Worm (Caenorhabditis elegans) whole organism, L4 larva: ENCODE data around the gene Y54E2A.10.
"Not testable (repeated sequence)": the region's sequence is repeated elsewhere in the genome, so short reads cannot be mapped to it uniquely, and the experiment has no call there.

Source experiments
- D1046.2 ChIP-seq: fragments of 200-800 bp; sonication (Bioruptor generic); IDR thresholded peaks from 2 replicates; pipeline ENCODE4 v1.3.6; 2022; ENCODE audit warnings: missing genetic modification characterization, missing compliant biosample characterization
- F10B5.3 ChIP-seq: sonication (generic microtip); optimal IDR thresholded peaks from 2 replicates; lab custom pipeline; 2016; ENCODE audit warnings: mild to moderate bottlenecking, missing genetic modification characterization, missing compliant biosample characterization
- F26F4.8 ChIP-seq: fragments of 200-800 bp; sonication (Bioruptor generic); conservative IDR thresholded peaks from 2 replicates; pipeline ENCODE4 v1.3.6; 2022; ENCODE audit warnings: missing genetic modification characterization, missing compliant biosample characterization
- T26A8.4 ChIP-seq: fragments of 200-800 bp; sonication (Bioruptor generic); IDR thresholded peaks from 2 replicates; pipeline ENCODE4 v1.3.6; 2022; ENCODE audit warnings: missing genetic modification characterization, missing compliant biosample characterization
- Y48G9A.11 ChIP-seq: fragments of 200-800 bp; sonication (Bioruptor generic); IDR thresholded peaks from 2 replicates; pipeline ENCODE4 v1.3.6; 2022; ENCODE audit warnings: missing genetic modification reagents, missing genetic modification characterization, missing compliant biosample characterization
- Y75B8A.6 ChIP-seq: fragments of 200-800 bp; sonication (Bioruptor generic); IDR thresholded peaks from 2 replicates; pipeline ENCODE4 v1.3.6; 2022; ENCODE audit warnings: missing genetic modification reagents, missing genetic modification characterization, missing compliant biosample characterization
- ZK546.5 ChIP-seq, 2 experiments: sonication (generic microtip); optimal IDR thresholded peaks; 2 replicates each; lab custom pipeline; 2017; ENCODE audit warnings: missing biosample characterization in 2 of 2, missing genetic modification characterization in 2 of 2
- aly-2 ChIP-seq: sonication (generic microtip); optimal IDR thresholded peaks from 2 replicates; lab custom pipeline; 2018; ENCODE audit warnings: missing biosample characterization, missing genetic modification characterization
- arid-1 ChIP-seq: fragments of 200-800 bp; sonication (Bioruptor generic); conservative IDR thresholded peaks from 2 replicates; pipeline ENCODE4 v1.3.6; 2022; ENCODE audit warnings: missing genetic modification reagents, missing genetic modification characterization, missing compliant biosample characterization
- ceh-20 ChIP-seq: fragments of 200-800 bp; sonication (Bioruptor generic); IDR thresholded peaks from 2 replicates; pipeline ENCODE4 v1.3.6; 2022; ENCODE audit warnings: missing genetic modification reagents, missing genetic modification characterization, missing compliant biosample characterization
- ceh-32 ChIP-seq: sonication (generic microtip); optimal IDR thresholded peaks from 2 replicates; lab custom pipeline; 2016; ENCODE audit warnings: mild to moderate bottlenecking, missing genetic modification characterization, missing compliant biosample characterization; ENCODE audit not compliant: poor library complexity
- ctbp-1 ChIP-seq: fragments of 200-800 bp; sonication (Bioruptor generic); IDR thresholded peaks from 2 replicates; pipeline ENCODE4 v1.3.6; 2022; ENCODE audit warnings: missing genetic modification reagents, missing genetic modification characterization, missing compliant biosample characterization
- daf-16 ChIP-seq, 3 experiments: sonication (generic microtip); optimal IDR thresholded peaks; 2 replicates each; lab custom pipeline; 2016 to 2017; ENCODE audit warnings: missing genetic modification characterization in 3 of 3, missing genetic modification reagents in 3 of 3, mild to moderate bottlenecking in 2 of 3, missing compliant biosample characterization in 2 of 3, missing biosample characterization in 1 of 3, moderate library complexity in 1 of 3
- dmd-6 ChIP-seq: fragments of 200-800 bp; sonication (Bioruptor generic); IDR thresholded peaks from 2 replicates; pipeline ENCODE4 v1.3.6; 2022; ENCODE audit warnings: missing genetic modification reagents, missing genetic modification characterization, missing compliant biosample characterization
- dmd-8 ChIP-seq: fragments of 200-800 bp; sonication (Bioruptor generic); IDR thresholded peaks from 2 replicates; pipeline ENCODE4 v1.3.6; 2022; ENCODE audit warnings: missing genetic modification characterization, missing compliant biosample characterization
- egl-27 ChIP-seq: sonication (generic microtip); optimal IDR thresholded peaks from 3 replicates; lab custom pipeline; 2017; ENCODE audit warnings: missing biosample characterization, missing genetic modification reagents, missing genetic modification characterization
- egl-43 ChIP-seq: fragments of 200-800 bp; sonication (Bioruptor generic); IDR thresholded peaks from 2 replicates; pipeline ENCODE4 v1.3.6; 2022; ENCODE audit warnings: missing genetic modification reagents, missing genetic modification characterization, missing compliant biosample characterization
- gei-8 ChIP-seq: fragments of 200-800 bp; sonication (Bioruptor generic); optimal IDR thresholded peaks from 2 replicates; lab custom pipeline; 2018; ENCODE audit warnings: mild to moderate bottlenecking, missing genetic modification characterization, missing compliant biosample characterization
- hlh-30 ChIP-seq: sonication (generic microtip); optimal IDR thresholded peaks from 2 replicates; lab custom pipeline; 2017; ENCODE audit warnings: antibody characterized with exemption, mild to moderate bottlenecking, missing genetic modification characterization, missing compliant biosample characterization; ENCODE audit not compliant: insufficient read depth
- hmg-1.1 ChIP-seq: fragments of 200-800 bp; sonication (Bioruptor generic); IDR thresholded peaks from 2 replicates; pipeline ENCODE4 v1.3.6; 2022; ENCODE audit warnings: missing genetic modification reagents, missing genetic modification characterization, missing compliant biosample characterization
- jun-1 ChIP-seq: fragments of 150-350 bp; optimal IDR thresholded peaks from 2 replicates; lab custom pipeline; 2014; ENCODE audit warnings: missing biosample characterization, missing genetic modification reagents, missing genetic modification characterization
- lim-7 ChIP-seq: fragments of 200-800 bp; sonication (Bioruptor generic); IDR thresholded peaks from 2 replicates; pipeline ENCODE4 v1.3.6; 2022; ENCODE audit warnings: missing genetic modification characterization, missing compliant biosample characterization
- lin-13 ChIP-seq: fragments of 150-350 bp; optimal IDR thresholded peaks from 2 replicates; lab custom pipeline; 2014; ENCODE audit warnings: missing biosample characterization, missing genetic modification reagents, missing genetic modification characterization
- lin-38 ChIP-seq: fragments of 200-800 bp; sonication (Bioruptor generic); IDR thresholded peaks from 2 replicates; pipeline ENCODE4 v1.3.6; 2022; ENCODE audit warnings: missing genetic modification reagents, missing genetic modification characterization, missing compliant biosample characterization
- lin-39 ChIP-seq: fragments of 150-350 bp; optimal IDR thresholded peaks from 2 replicates; lab custom pipeline; 2014; ENCODE audit warnings: missing biosample characterization, missing genetic modification reagents, missing genetic modification characterization
- madf-5 ChIP-seq, 2 experiments: fragments of 200-800 bp; sonication (Bioruptor generic); IDR thresholded peaks; 2 replicates each; pipeline ENCODE4 v1.3.6; 2022; ENCODE audit warnings: missing compliant biosample characterization in 2 of 2, missing genetic modification characterization in 2 of 2
- madf-9 ChIP-seq: fragments of 200-800 bp; sonication (Bioruptor generic); conservative IDR thresholded peaks from 2 replicates; pipeline ENCODE4 v1.3.6; 2022; ENCODE audit warnings: missing genetic modification reagents, missing genetic modification characterization, missing compliant biosample characterization
- mdl-1 ChIP-seq, 2 experiments: fragments of 150-350 bp in 1 of 2; sonication (generic microtip) in 1 of 2; optimal IDR thresholded peaks; 2 replicates each; lab custom pipeline; 2014 to 2017; ENCODE audit warnings: missing biosample characterization in 2 of 2, missing genetic modification characterization in 2 of 2
- mdt-29 ChIP-seq: fragments of 200-800 bp; sonication (Bioruptor generic); IDR thresholded peaks from 2 replicates; pipeline ENCODE4 v1.3.6; 2022; ENCODE audit warnings: missing genetic modification reagents, missing genetic modification characterization, missing compliant biosample characterization
- mes-2 ChIP-seq: sonication (generic microtip); optimal IDR thresholded peaks from 2 replicates; lab custom pipeline; 2016; ENCODE audit warnings: missing genotype, mild to moderate bottlenecking, missing genetic modification characterization, missing compliant biosample characterization; ENCODE audit not compliant: poor library complexity, severe bottlenecking
- nhr-11 ChIP-seq: fragments of 150-350 bp; optimal IDR thresholded peaks from 2 replicates; lab custom pipeline; 2014; ENCODE audit warnings: missing biosample characterization, missing genetic modification characterization
- nhr-25 ChIP-seq: sonication (generic microtip); optimal IDR thresholded peaks from 2 replicates; lab custom pipeline; 2017; ENCODE audit warnings: missing genetic modification characterization, mild to moderate bottlenecking, missing compliant biosample characterization, antibody characterized with exemption, moderate library complexity, borderline replicate concordance; ENCODE audit not compliant: insufficient read depth
- nhr-6 ChIP-seq: fragments of 150-350 bp; optimal IDR thresholded peaks from 2 replicates; lab custom pipeline; 2014; ENCODE audit warnings: missing biosample characterization, missing genetic modification characterization
- nhr-76 ChIP-seq: fragments of 150-350 bp; optimal IDR thresholded peaks from 2 replicates; lab custom pipeline; 2014; ENCODE audit warnings: missing biosample characterization, missing genetic modification characterization
- nhr-77 ChIP-seq: fragments of 150-350 bp; optimal IDR thresholded peaks from 2 replicates; lab custom pipeline; 2014; ENCODE audit warnings: missing biosample characterization, missing genetic modification characterization
- pha-4 ChIP-seq, 2 experiments: fragments of 150-350 bp in 1 of 2; fragments of 200-800 bp in 1 of 2; sonication (Bioruptor generic) in 1 of 2; IDR thresholded peaks in 1 of 2; optimal IDR thresholded peaks in 1 of 2; 2 replicates each; pipeline versions ENCODE4 v1.3.6 to Lab custom; 2014 to 2022; ENCODE audit warnings: missing genetic modification characterization in 2 of 2, missing genetic modification reagents in 2 of 2, missing biosample characterization in 1 of 2, missing compliant biosample characterization in 1 of 2
- php-3 ChIP-seq: fragments of 200-800 bp; sonication (Bioruptor generic); IDR thresholded peaks from 2 replicates; pipeline ENCODE4 v1.3.6; 2022; ENCODE audit warnings: missing genetic modification reagents, missing genetic modification characterization, missing compliant biosample characterization
- sdz-12 ChIP-seq: fragments of 200-800 bp; sonication (Bioruptor generic); optimal IDR thresholded peaks from 2 replicates; lab custom pipeline; 2018; ENCODE audit warnings: mild to moderate bottlenecking, missing genetic modification characterization, missing compliant biosample characterization
- unc-130 ChIP-seq: sonication (generic microtip); optimal IDR thresholded peaks from 2 replicates; lab custom pipeline; 2016; ENCODE audit warnings: missing genetic modification reagents, missing genetic modification characterization, missing compliant biosample characterization
- unc-39 ChIP-seq: sonication (generic microtip); optimal IDR thresholded peaks from 2 replicates; lab custom pipeline; 2017; ENCODE audit warnings: missing biosample characterization, missing genetic modification characterization
- vab-7 ChIP-seq: fragments of 200-800 bp; sonication (Bioruptor generic); IDR thresholded peaks from 2 replicates; pipeline ENCODE4 v1.3.6; 2022; ENCODE audit warnings: missing genetic modification reagents, missing genetic modification characterization, missing compliant biosample characterization
- zip-11 ChIP-seq: fragments of 200-800 bp; sonication (Bioruptor generic); IDR thresholded peaks from 2 replicates; pipeline ENCODE4 v1.3.6; 2022; ENCODE audit warnings: missing genetic modification characterization, missing compliant biosample characterization

Y54E2A.10 gene

DNA sequence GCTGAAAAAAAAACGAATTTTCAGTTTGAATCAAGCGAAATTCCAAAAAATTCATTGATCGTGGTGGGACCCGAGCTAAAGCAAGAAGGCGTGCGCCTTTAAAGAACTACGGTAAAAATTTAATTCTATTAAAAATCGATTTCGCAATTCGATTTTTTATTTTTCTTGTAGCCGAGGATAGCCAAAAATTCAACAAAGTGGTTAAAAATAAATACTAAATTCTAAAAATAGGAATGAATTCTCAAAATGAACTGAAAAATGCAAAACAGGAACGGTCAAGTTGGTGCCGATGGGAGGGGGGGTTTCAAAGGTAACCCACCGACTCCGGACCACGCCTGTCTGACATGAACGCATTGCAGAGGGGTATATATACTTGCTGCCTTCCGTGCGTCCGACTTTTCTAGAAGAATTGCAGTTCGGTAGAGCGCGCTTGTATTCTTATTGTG is 10.3 kb downstream of the Y54E2A.10 start (continued):
- peak in 1 of 2 experiments; percentile 33 for TF ChIP-seq daf-16 (GFP tag; optimal IDR thresholded peaks at IDR 0.05; lab: Kevin White, UChicago)
- TF ChIP-seq daf-16 (tag; optimal IDR thresholded peaks at IDR 0.05; lab: Kevin White, UChicago): peak; percentile 28
- no peak for TF ChIP-seq ZK546.5 (tag; optimal IDR thresholded peaks at IDR 0.05; lab: Kevin White, UChicago)
- TF ChIP-seq nhr-76 (tag; lab: Kevin White, UChicago): no peak
- TF ChIP-seq lim-7 (GFP tag; lab: Robert Waterston, UW): peak; percentile 59; the same call in 1 of the 2 replicates
- TF ChIP-seq D1046.2: no peak
- no peak for TF ChIP-seq unc-130 (GFP tag; lab: Kevin White, UChicago)
- peak; percentile 53; the same call in 1 of the 2 replicates for TF ChIP-seq Y48G9A.11
- TF ChIP-seq mdl-1 (tag; optimal IDR thresholded peaks at IDR 0.05; lab: Kevin White, UChicago): no peak
- TF ChIP-seq lin-39 (tag; lab: Kevin White, UChicago): no peak
- TF ChIP-seq nhr-25: no peak
- TF ChIP-seq nhr-11 (tag; lab: Kevin White, UChicago): no peak
- TF ChIP-seq madf-5 (GFP tag; IDR thresholded peaks at IDR 0.05; lab: Robert Waterston, UW): no peak
- TF ChIP-seq pha-4 (GFP tag; IDR thresholded peaks at IDR 0.05; lab: Robert Waterston, UW): peak; percentile 40; the same call in 1 of the 2 replicates
- TF ChIP-seq pha-4 (tag; optimal IDR thresholded peaks at IDR 0.05; lab: Kevin White, UChicago): no peak
- TF ChIP-seq egl-27 (tag; lab: Kevin White, UChicago): no peak
- TF ChIP-seq unc-39: no peak
- TF ChIP-seq F10B5.3: peak; percentile 21
- no peak for TF ChIP-seq zip-11
- peak; percentile 86 for TF ChIP-seq T26A8.4
- TF ChIP-seq jun-1 (tag; lab: Kevin White, UChicago): no peak
- TF ChIP-seq madf-9 (GFP tag; lab: Robert Waterston, UW): 0 out of 2 replicates have a peak, but pooled peaks have one; percentile 63
- no peak for TF ChIP-seq ctbp-1 (GFP tag; lab: Robert Waterston, UW)
- TF ChIP-seq nhr-6 (tag; lab: Kevin White, UChicago): no peak
- TF ChIP-seq vab-7: peak; percentile 53; the same call in 1 of the 2 replicates
- no peak for TF ChIP-seq sdz-12 (GFP tag; lab: Kevin White, UChicago)
- peak; percentile 50 for TF ChIP-seq hlh-30 (tag; lab: Kevin White, UChicago)
- TF ChIP-seq lin-13 (GFP tag; lab: Kevin White, UChicago): peak; percentile 48
- peak; percentile 61 for TF ChIP-seq dmd-6 (GFP tag; lab: Robert Waterston, UW)
- no peak; the same call in 1 of the 2 replicates for TF ChIP-seq php-3 (GFP tag; lab: Robert Waterston, UW)
- peak; percentile 54 for TF ChIP-seq nhr-77 (tag; lab: Kevin White, UChicago)
- TF ChIP-seq aly-2: no peak
- no peak for TF ChIP-seq ceh-32 (tag; lab: Kevin White, UChicago)
- peak; percentile 59; the same call in 1 of the 2 replicates for TF ChIP-seq dmd-8 (GFP tag; lab: Robert Waterston, UW)
- peak; percentile 73 for TF ChIP-seq ceh-20 (GFP tag; lab: Robert Waterston, UW)
- no peak for TF ChIP-seq gei-8 (GFP tag; lab: Kevin White, UChicago)

- TF ChIP-seq pha-4 (GFP tag; IDR thresholded peaks at IDR 0.05; lab: Robert Waterston, UW) (peak; percentile 46; the same call in 1 of the 2 replicates), hmg-1.1 (GFP tag; lab: Robert Waterston, UW) (0 out of 2 replicates have a peak, but pooled peaks have one; percentile 17), vab-7 (peak; percentile 57), dmd-6 (GFP tag; lab: Robert Waterston, UW) (0 out of 2 replicates have a peak, but pooled peaks have one; percentile 8), egl-43 (GFP tag; lab: Robert Waterston, UW) (peak; percentile 58; the same call in 1 of the 2 replicates), mes-2 (tag; lab: Kevin White, UChicago) (peak; percentile 21), madf-5 (GFP tag; IDR thresholded peaks at IDR 0.05; lab: Robert Waterston, UW) (0 out of 4 replicates have a peak, but pooled peaks of 1 of the 2 experiments have one; percentile 58), mdt-29 (0 out of 2 replicates have a peak, but pooled peaks have one; percentile 56), Y48G9A.11 (peak; percentile 9; the same call in 1 of the 2 replicates), Y75B8A.6 (GFP tag; lab: Robert Waterston, UW) (0 out of 2 replicates have a peak, but pooled peaks have one; percentile 32), lim-7 (GFP tag; lab: Robert Waterston, UW) (peak; percentile 11; the same call in 1 of the 2 replicates), F26F4.8 (GFP tag; lab: Robert Waterston, UW) (0 out of 2 replicates have a peak, but pooled peaks have one; percentile 47), arid-1 (GFP tag; lab: Robert Waterston, UW) (peak; percentile 39; the same call in 1 of the 2 replicates), lin-38 (peak; percentile 65)
- not testable (repeated sequence) for TF ChIP-seq pha-4 (tag; optimal IDR thresholded peaks at IDR 0.05; lab: Kevin White, UChicago)
- TF ChIP-seq, all 104 proteins: peak for 14; not testable (repeated sequence) for 90
Observed at ce11 chrII:14802527-14802926, 11.7 kb downstream of the Y54E2A.10 start.
